Fruit fly (Drosophila melanogaster) whole organism, embryonic: Measurements from ENCODE around the gene RIOK2.

ENCODE experiments used
- CG11696 ChIP-seq: fragments of 200-800 bp; sonication (Bioruptor generic); IDR thresholded peaks from 2 replicates; pipeline ENCODE4 v1.3.6; 2022; ENCODE audit warnings: missing biosample characterization, missing genetic modification characterization
- CG12769 ChIP-seq: fragments of 200-800 bp; sonication (Bioruptor generic); optimal IDR thresholded peaks from 2 replicates; lab custom pipeline; 2019; ENCODE audit warnings: missing biosample characterization, mild to moderate bottlenecking, missing genetic modification characterization, moderate library complexity
- CG13624 ChIP-seq: fragments of 200-800 bp; sonication (Bioruptor generic); optimal IDR thresholded peaks from 2 replicates; lab custom pipeline; 2016; ENCODE audit warnings: missing biosample characterization, missing genetic modification characterization
- CG13894 ChIP-seq: fragments of 200-800 bp; sonication (Bioruptor generic); optimal IDR thresholded peaks from 3 replicates; lab custom pipeline; 2018; ENCODE audit warnings: missing biosample characterization, mild to moderate bottlenecking, missing genetic modification characterization, moderate library complexity
- CG14050 ChIP-seq: fragments of 200-800 bp; sonication (Bioruptor generic); IDR thresholded peaks from 3 replicates; pipeline ENCODE4 v1.3.6; 2022; ENCODE audit warnings: missing biosample characterization, missing genetic modification characterization
- CG17186 ChIP-seq: fragments of 200-800 bp; sonication (Bioruptor generic); optimal IDR thresholded peaks from 3 replicates; lab custom pipeline; 2017; ENCODE audit warnings: missing biosample characterization, missing genetic modification reagents, missing genetic modification characterization
- CG17612 ChIP-seq: fragments of 200-800 bp; sonication (Bioruptor generic); IDR thresholded peaks from 2 replicates; pipeline ENCODE4 v1.3.6; 2022; ENCODE audit warnings: missing biosample characterization, missing genetic modification characterization
- CG17912 ChIP-seq: fragments of 200-800 bp; sonication (Bioruptor generic); optimal IDR thresholded peaks from 2 replicates; lab custom pipeline; 2018; ENCODE audit warnings: missing biosample characterization, mild to moderate bottlenecking, missing genetic modification characterization
- CG2129 ChIP-seq: fragments of 200-800 bp; sonication (Bioruptor generic); IDR thresholded peaks from 2 replicates; pipeline ENCODE4 v1.3.6; 2022; ENCODE audit warnings: missing biosample characterization, missing genetic modification characterization; ENCODE audit not compliant: partially characterized antibody
- CG4360 ChIP-seq: fragments of 200-800 bp; sonication (Bioruptor generic); IDR thresholded peaks from 2 replicates; pipeline ENCODE4 v1.3.6; 2022; ENCODE audit warnings: missing biosample characterization, missing genetic modification characterization
- CG4404 ChIP-seq: fragments of 200-800 bp; sonication (Bioruptor generic); IDR thresholded peaks from 2 replicates; pipeline ENCODE4 v1.3.6; 2022; ENCODE audit warnings: missing biosample characterization, missing genetic modification characterization
- CG5180 ChIP-seq: fragments of 200-800 bp; sonication (Bioruptor generic); optimal IDR thresholded peaks from 3 replicates; lab custom pipeline; 2017; ENCODE audit warnings: missing biosample characterization, missing genetic modification characterization, mild to moderate bottlenecking, moderate library complexity, missing genetic modification reagents
- CG7271 ChIP-seq: fragments of 200-800 bp; sonication (Bioruptor generic); optimal IDR thresholded peaks from 2 replicates; lab custom pipeline; 2018; ENCODE audit warnings: missing biosample characterization, mild to moderate bottlenecking, missing genetic modification characterization, moderate library complexity
- CG7928 ChIP-seq: fragments of 200-800 bp; sonication (Bioruptor generic); optimal IDR thresholded peaks from 2 replicates; lab custom pipeline; 2017; ENCODE audit warnings: missing biosample characterization, mild to moderate bottlenecking, missing genetic modification characterization
- CG8089 ChIP-seq: fragments of 200-800 bp; sonication (Bioruptor generic); optimal IDR thresholded peaks from 3 replicates; lab custom pipeline; 2016; ENCODE audit warnings: missing biosample characterization, missing genetic modification characterization
- CG9727 ChIP-seq: fragments of 200-800 bp; sonication (Bioruptor generic); optimal IDR thresholded peaks from 3 replicates; lab custom pipeline; 2017; ENCODE audit warnings: missing biosample characterization, mild to moderate bottlenecking, missing genetic modification characterization
- Doc3 ChIP-seq: fragments of 200-800 bp; sonication (Bioruptor generic); IDR thresholded peaks from 3 replicates; pipeline ENCODE4 v1.3.6; 2022; ENCODE audit warnings: missing biosample characterization, missing genetic modification characterization; ENCODE audit not compliant: partially characterized antibody
- Drgx ChIP-seq: fragments of 200-800 bp; sonication (Bioruptor generic); IDR thresholded peaks from 2 replicates; pipeline ENCODE4 v1.3.6; 2022; ENCODE audit warnings: missing biosample characterization, missing genetic modification characterization
- E2f2 ChIP-seq: fragments of 200-800 bp; sonication (Bioruptor generic); IDR thresholded peaks from 2 replicates; pipeline ENCODE4 v1.3.6; 2022; ENCODE audit warnings: missing biosample characterization, missing genetic modification characterization
- Ets97D ChIP-seq: fragments of 200-800 bp; sonication (Bioruptor generic); optimal IDR thresholded peaks from 3 replicates; lab custom pipeline; 2016; ENCODE audit warnings: missing biosample characterization, missing genetic modification characterization
- H15 ChIP-seq: fragments of 200-800 bp; sonication (Bioruptor generic); IDR thresholded peaks from 3 replicates; pipeline ENCODE4 v1.3.6; 2022; ENCODE audit warnings: missing biosample characterization, missing genetic modification characterization
- HLH4C ChIP-seq: fragments of 200-800 bp; sonication (Bioruptor generic); IDR thresholded peaks from 3 replicates; pipeline ENCODE4 v1.3.6; 2022; ENCODE audit warnings: missing biosample characterization, missing genetic modification characterization; ENCODE audit not compliant: partially characterized antibody
- Hey ChIP-seq: fragments of 200-800 bp; sonication (Bioruptor generic); optimal IDR thresholded peaks from 3 replicates; lab custom pipeline; 2018; ENCODE audit warnings: missing biosample characterization, mild to moderate bottlenecking, missing genetic modification characterization
- MBD-R2 ChIP-seq: fragments of 200-800 bp; sonication (Bioruptor generic); IDR thresholded peaks from 2 replicates; pipeline ENCODE4 v1.3.6; 2022; ENCODE audit warnings: missing biosample characterization, missing genetic modification characterization
- Med ChIP-seq: fragments of 200-800 bp; sonication (Bioruptor generic); peaks from one replicate; lab custom pipeline; 2016; ENCODE audit warnings: missing biosample characterization, missing genetic modification characterization, mild to moderate bottlenecking, inconsistent platforms, moderate library complexity
- Sin3A ChIP-seq: fragments of >200 bp; optimal IDR thresholded peaks from 2 replicates; lab custom pipeline; 2018
- abd-A ChIP-seq: fragments of 200-800 bp; sonication (Bioruptor generic); optimal IDR thresholded peaks from 3 replicates; lab custom pipeline; 2019; ENCODE audit warnings: missing biosample characterization, mild to moderate bottlenecking, missing genetic modification characterization, moderate library complexity
- az2 ChIP-seq: fragments of 200-800 bp; sonication (Bioruptor generic); optimal IDR thresholded peaks from 3 replicates; lab custom pipeline; 2016; ENCODE audit warnings: missing biosample characterization, missing genetic modification characterization
- cwo ChIP-seq: fragments of 200-800 bp; sonication (Bioruptor generic); optimal IDR thresholded peaks from 3 replicates; lab custom pipeline; 2017; ENCODE audit warnings: missing biosample characterization, missing genetic modification characterization, mild to moderate bottlenecking, moderate library complexity, missing genetic modification reagents
- dan ChIP-seq: fragments of 200-800 bp; sonication (Bioruptor generic); IDR thresholded peaks from 2 replicates; pipeline ENCODE4 v1.3.6; 2022; ENCODE audit warnings: missing biosample characterization, missing genetic modification characterization
- fd64A ChIP-seq: fragments of 200-800 bp; sonication (Bioruptor generic); optimal IDR thresholded peaks from 3 replicates; lab custom pipeline; 2018; ENCODE audit warnings: missing biosample characterization, mild to moderate bottlenecking, missing genetic modification characterization
- gce ChIP-seq: fragments of 200-800 bp; sonication (Bioruptor generic); IDR thresholded peaks from 3 replicates; pipeline ENCODE4 v1.3.6; 2022; ENCODE audit warnings: missing biosample characterization, missing genetic modification characterization
- h ChIP-seq: fragments of >200 bp; optimal IDR thresholded peaks from 2 replicates; lab custom pipeline; 2017
- kni ChIP-seq: fragments of 200-800 bp; sonication (Bioruptor generic); optimal IDR thresholded peaks from 3 replicates; lab custom pipeline; 2017; ENCODE audit warnings: mild to moderate bottlenecking, missing biosample characterization, missing genetic modification reagents, missing genetic modification characterization
- knrl ChIP-seq: fragments of 200-800 bp; sonication (Bioruptor generic); IDR thresholded peaks from 3 replicates; pipeline ENCODE4 v1.3.6; 2022; ENCODE audit warnings: missing biosample characterization, missing genetic modification characterization; ENCODE audit not compliant: partially characterized antibody
- luna ChIP-seq: fragments of 200-800 bp; sonication (Bioruptor generic); optimal IDR thresholded peaks from 2 replicates; lab custom pipeline; 2016; ENCODE audit warnings: missing biosample characterization, missing genetic modification characterization
- mirr ChIP-seq: fragments of 200-800 bp; sonication (Bioruptor generic); optimal IDR thresholded peaks from 3 replicates; lab custom pipeline; 2018; ENCODE audit warnings: missing biosample characterization, mild to moderate bottlenecking, missing genetic modification characterization
- nom ChIP-seq: fragments of 200-800 bp; sonication (Bioruptor generic); optimal IDR thresholded peaks from 2 replicates; lab custom pipeline; 2017; ENCODE audit warnings: missing biosample characterization, missing genetic modification characterization, mild to moderate bottlenecking, moderate library complexity, missing genetic modification reagents
- pho ChIP-seq: fragments of 200-800 bp; sonication (Bioruptor generic); optimal IDR thresholded peaks from 2 replicates; lab custom pipeline; 2016; ENCODE audit warnings: missing biosample characterization, missing genetic modification characterization
- pnt ChIP-seq: fragments of 200-800 bp; sonication (Bioruptor generic); optimal IDR thresholded peaks from 3 replicates; lab custom pipeline; 2016; ENCODE audit warnings: missing biosample characterization, missing genetic modification characterization
- sc ChIP-seq, 3 experiments: fragments of >200 bp in 2 of 3; fragments of 200-800 bp in 1 of 3; sonication (Bioruptor generic) in 1 of 3; optimal IDR thresholded peaks; 2 replicates in 2 of 3; 3 replicates in 1 of 3; lab custom pipeline; 2017; ENCODE audit warnings: mild to moderate bottlenecking in 1 of 3, missing biosample characterization in 1 of 3, missing genetic modification characterization in 1 of 3, missing genetic modification reagents in 1 of 3
- scrt ChIP-seq: fragments of 200-800 bp; sonication (Bioruptor generic); optimal IDR thresholded peaks from 2 replicates; lab custom pipeline; 2018; ENCODE audit warnings: missing biosample characterization, mild to moderate bottlenecking, missing genetic modification characterization, moderate library complexity
- sd ChIP-seq: fragments of 200-800 bp; sonication (Bioruptor generic); optimal IDR thresholded peaks from 3 replicates; lab custom pipeline; 2018; ENCODE audit warnings: missing biosample characterization, mild to moderate bottlenecking, missing genetic modification characterization, moderate library complexity
- sisA ChIP-seq: fragments of 200-800 bp; sonication (Bioruptor generic); IDR thresholded peaks from 2 replicates; pipeline ENCODE4 v1.3.6; 2022; ENCODE audit warnings: missing biosample characterization, missing genetic modification characterization
- sug ChIP-seq: fragments of 200-800 bp; optimal IDR thresholded peaks from 2 replicates; lab custom pipeline; 2019; ENCODE audit warnings: missing biosample characterization, mild to moderate bottlenecking, missing genetic modification characterization, moderate library complexity
- vvl ChIP-seq: fragments of 200-800 bp; sonication (Bioruptor generic); IDR thresholded peaks from 2 replicates; pipeline ENCODE4 v1.3.6; 2022; ENCODE audit warnings: missing biosample characterization, missing genetic modification characterization

The RIOK2 gene

DNA sequence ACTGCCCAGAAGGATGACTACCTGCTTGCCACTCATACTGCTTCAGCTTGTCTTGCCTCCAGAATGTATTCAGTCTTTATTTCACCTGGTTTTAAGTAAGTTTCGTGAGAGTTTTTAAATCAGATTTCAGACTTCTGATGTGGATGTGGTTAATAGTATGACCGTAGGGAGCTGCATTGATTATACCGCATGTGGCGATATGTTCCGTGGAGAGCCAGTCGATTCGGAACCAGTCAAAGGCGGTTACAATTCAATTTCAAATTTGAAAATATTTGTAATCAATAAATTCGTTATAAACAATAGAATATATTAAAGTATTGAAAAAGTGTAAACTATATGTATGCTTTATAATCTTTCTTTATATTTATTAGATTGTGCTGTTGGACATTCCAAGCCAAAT, 30.3 kb upstream of the RIOK2 start, which contains the start of gene Sil1 (continued):
- TF ChIP-seq CG14050: no peak
- no peak for TF ChIP-seq gce
- no peak for TF ChIP-seq CG13624 (GFP tag; lab: Kevin White, UChicago)
- no peak for TF ChIP-seq az2
- TF ChIP-seq fd64A (GFP tag; lab: Kevin White, UChicago): no peak
- no peak for TF ChIP-seq Hey (tag; lab: Kevin White, UChicago)
- TF ChIP-seq MBD-R2: peak; percentile 32; the same call in 1 of the 2 replicates
- TF ChIP-seq Sin3A (lab: Kevin White, UChicago): no peak
- no peak for TF ChIP-seq CG13894 (tag; lab: Kevin White, UChicago)
- no peak for TF ChIP-seq CG17912
- TF ChIP-seq scrt (GFP tag; lab: Kevin White, UChicago): no peak
- TF ChIP-seq pnt (GFP tag; lab: Kevin White, UChicago): no peak
- TF ChIP-seq h (lab: Kevin White, UChicago): no peak
- peak; percentile 18 for TF ChIP-seq Ets97D (GFP tag; lab: Kevin White, UChicago)
- TF ChIP-seq CG5180 (GFP tag; lab: Kevin White, UChicago): no peak
- no peak for TF ChIP-seq Drgx (GFP tag; lab: Robert Waterston, UW)

dm6 chr3R:25236121-25236520, 29.5 kb upstream of the RIOK2 start:
- TF ChIP-seq vvl: peak; percentile 36; the same call in 1 of the 2 replicates
- peak; percentile 43 for TF ChIP-seq mirr (GFP tag; lab: Kevin White, UChicago)
- peak; percentile 52 for TF ChIP-seq cwo
- peak; percentile 62 for TF ChIP-seq abd-A (tag; lab: Kevin White, UChicago)
- no peak for TF ChIP-seq CG17612 (GFP tag; lab: Robert Waterston, UW)
- no peak for TF ChIP-seq CG7928
- TF ChIP-seq CG13894 (tag; lab: Kevin White, UChicago): peak; percentile 4
- TF ChIP-seq pho (GFP tag; lab: Kevin White, UChicago): no peak
- no peak for TF ChIP-seq CG17186 (GFP tag; lab: Kevin White, UChicago)
- peak; percentile 89 for TF ChIP-seq sd (tag; lab: Kevin White, UChicago)
- TF ChIP-seq sug (tag; lab: Kevin White, UChicago): peak; percentile 3
- TF ChIP-seq CG12769: peak; percentile 30
- no peak for TF ChIP-seq H15
- TF ChIP-seq Med (GFP tag; lab: Kevin White, UChicago): peak; percentile 65

DNA sequence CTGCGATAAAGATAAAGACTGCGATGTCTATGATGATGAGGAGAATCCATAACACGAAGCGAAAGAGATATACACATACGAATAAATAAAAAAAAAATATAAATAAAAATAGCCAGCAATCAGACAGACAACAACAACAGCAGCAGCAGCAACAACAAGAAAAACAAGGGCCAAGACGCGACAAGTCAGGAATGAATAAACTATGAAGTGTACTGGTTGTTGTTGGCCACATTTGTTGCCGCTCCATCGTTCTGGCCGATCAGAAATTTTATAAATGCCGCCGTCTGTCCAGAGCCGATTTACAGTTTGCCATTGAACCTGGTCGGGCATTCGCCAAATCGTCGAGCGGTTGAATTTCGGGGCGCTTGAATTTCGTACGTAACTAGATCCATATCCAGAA, 28.3 kb upstream of the RIOK2 start, which contains the start of gene Jhbp7:
TSS of gene Jhbp7 (plus strand) at position 301 of the 400 bp plus-strand sequence.
- no peak for TF ChIP-seq E2f2 (GFP tag; lab: Robert Waterston, UW)
- peak; percentile 34 for TF ChIP-seq nom (GFP tag; lab: Kevin White, UChicago)
- TF ChIP-seq CG4360 (GFP tag; lab: Robert Waterston, UW): peak; percentile 64
- no peak for TF ChIP-seq CG2129 (GFP tag; lab: Robert Waterston, UW)
- no peak for TF ChIP-seq dan

DNA sequence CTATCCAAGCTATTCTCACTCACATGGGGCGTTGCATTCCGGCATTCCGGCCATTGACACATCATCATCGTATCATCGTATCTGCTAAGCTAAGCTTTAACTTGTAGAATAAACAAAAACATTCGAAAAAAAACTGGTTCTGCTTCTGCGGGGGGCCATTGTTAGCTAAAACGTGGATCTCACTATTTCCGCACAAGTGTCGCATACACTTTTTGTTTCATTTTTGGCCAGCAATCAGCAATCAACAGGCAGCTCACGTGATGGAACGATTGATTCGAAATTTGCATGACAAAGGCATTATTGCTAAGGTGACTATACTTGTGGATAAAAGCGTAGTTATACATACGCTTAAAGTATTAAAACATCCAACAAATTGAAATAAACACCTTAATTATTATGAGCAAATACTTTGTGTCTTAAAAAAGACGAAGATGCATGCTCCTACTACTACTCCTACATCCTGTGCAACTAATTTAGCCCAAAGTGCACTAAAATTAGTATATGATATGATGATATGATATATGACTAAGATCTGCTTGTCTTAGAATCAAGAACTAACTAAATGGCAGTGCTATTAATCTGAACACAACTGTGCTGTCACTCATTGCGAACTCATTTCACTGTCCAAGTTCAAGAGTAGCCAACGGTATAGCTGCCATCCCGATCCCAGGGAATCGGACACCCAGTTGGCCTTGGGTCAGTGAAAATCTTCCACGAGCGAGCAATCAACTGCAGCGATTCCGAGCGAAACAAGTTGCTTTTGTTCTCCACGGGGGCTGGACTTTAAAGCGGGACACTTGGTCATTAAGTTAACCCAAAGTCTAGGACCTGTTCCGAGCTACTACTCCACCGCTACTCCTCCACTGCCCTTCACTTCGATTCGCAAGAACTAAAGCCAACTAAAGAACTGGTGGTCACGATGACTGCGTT, 26.6 kb upstream of the RIOK2 start:
- no peak for TF ChIP-seq Doc3 (GFP tag; lab: Robert Waterston, UW)
- no peak for TF ChIP-seq CG4404 (GFP tag; lab: Robert Waterston, UW)
- no peak for TF ChIP-seq luna (GFP tag; lab: Kevin White, UChicago)
- TF ChIP-seq CG7271 (tag; lab: Kevin White, UChicago): no peak
- no peak for TF ChIP-seq knrl (GFP tag; lab: Robert Waterston, UW)
- TF ChIP-seq HLH4C (GFP tag; lab: Robert Waterston, UW): no peak
- no peak for TF ChIP-seq CG9727
- TF ChIP-seq sisA: no peak
- TF ChIP-seq CG11696: no peak
- TF ChIP-seq kni: no peak
- no peak for TF ChIP-seq CG8089 (GFP tag; lab: Kevin White, UChicago)
- TF ChIP-seq dan: no peak
- no peak for TF ChIP-seq sc (optimal IDR thresholded peaks at IDR 0.05; lab: Kevin White, UChicago)
- no peak for TF ChIP-seq sc (GFP tag; optimal IDR thresholded peaks at IDR 0.05; lab: Kevin White, UChicago)
